Fruit fly (Drosophila melanogaster): ENCODE measurements around the gene Ibf2.
A peak's percentile ranks its signal among the peaks of the same experiment; 100 is the strongest.

The Ibf2 gene

DNA sequence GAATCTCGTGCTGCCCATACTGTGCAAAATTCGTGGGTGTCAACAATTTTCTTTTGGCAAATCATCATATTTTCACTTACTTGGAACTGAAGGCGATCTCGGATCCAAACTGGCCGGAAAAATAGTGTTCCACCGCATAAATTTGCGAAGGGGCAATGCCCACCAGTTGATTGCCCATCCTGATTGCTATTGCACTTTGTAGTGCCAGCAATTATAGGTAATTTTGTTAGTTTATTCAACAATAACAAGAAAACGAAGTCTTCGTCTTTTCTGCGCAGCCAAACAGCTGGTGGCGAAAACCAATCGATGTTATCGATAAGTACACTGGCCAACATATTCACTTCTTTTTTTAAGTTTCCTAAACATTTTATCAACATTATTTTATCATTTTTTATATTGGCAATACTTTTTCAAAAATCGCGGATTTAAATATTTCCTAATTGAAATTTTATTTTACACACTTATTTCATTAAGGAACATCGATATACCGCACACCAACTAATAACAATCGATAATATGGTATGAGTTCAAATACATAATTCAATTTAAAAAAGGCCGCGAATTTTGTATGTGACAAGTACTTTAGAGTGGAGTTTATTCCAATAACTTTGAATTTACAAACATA, 12.6 kb downstream of the Ibf2 start, which contains the start of gene Vps15 (continued):
- TF ChIP-seq NK7.1 (GFP tag; optimal IDR thresholded peaks at IDR 0.05) (peak; percentile 53), CG11695 (GFP tag; IDR thresholded peaks at IDR 0.05) (peak; percentile 70), CG16779 (GFP tag; IDR thresholded peaks at IDR 0.05) (0 out of 2 replicates have a peak, but pooled peaks have one; percentile 31), CG9817 (tag; optimal IDR thresholded peaks at IDR 0.05) (peak; percentile 78), H15 (GFP tag; IDR thresholded peaks at IDR 0.05) (peak; percentile 57; the same call in 2 of the 3 replicates), Nf-YC (tag; optimal IDR thresholded peaks at IDR 0.05) (peak; percentile 72), Fer2 (tag; optimal IDR thresholded peaks at IDR 0.05) (peak; percentile 62), lmd (GFP tag; IDR thresholded peaks at IDR 0.05) (peak; percentile 59), CG6683 (GFP tag; optimal IDR thresholded peaks at IDR 0.05) (peak; percentile 58), CG33557 (GFP tag; optimal IDR thresholded peaks at IDR 0.05) (peak; percentile 72), Jarid2 (GFP tag; optimal IDR thresholded peaks at IDR 0.05) (no peak), zfh2 (GFP tag; optimal IDR thresholded peaks at IDR 0.05) (peak; percentile 37), CG15479 (GFP tag; optimal IDR thresholded peaks at IDR 0.05) (no peak), croc (GFP tag; conservative IDR thresholded peaks at IDR 0.05) (no peak; the same call in 2 of the 3 replicates), slou (GFP tag; optimal IDR thresholded peaks at IDR 0.05) (peak; percentile 5), Drgx (GFP tag; IDR thresholded peaks at IDR 0.05) (peak; percentile 58; the same call in 1 of the 2 replicates), sim (GFP tag; IDR thresholded peaks at IDR 0.05) (no peak), Gsc (GFP tag; IDR thresholded peaks at IDR 0.05) (no peak), lov (optimal IDR thresholded peaks at IDR 0.05) (no peak), lov (GFP tag; IDR thresholded peaks at IDR 0.05) (0 out of 3 replicates have a peak, but pooled peaks have one; percentile 55), zf30C (GFP tag; optimal IDR thresholded peaks at IDR 0.05) (no peak), ewg (GFP tag; optimal IDR thresholded peaks at IDR 0.05) (peak; percentile 78), Bteb2 (GFP tag; optimal IDR thresholded peaks at IDR 0.05) (peak; percentile 68), CoRest (tag; optimal IDR thresholded peaks at IDR 0.05) (peak; percentile 86), NC2α (GFP tag; optimal IDR thresholded peaks at IDR 0.05) (peak; percentile 27), esg (GFP tag; conservative IDR thresholded peaks at IDR 0.05) (peak; percentile 54), odd (GFP tag; optimal IDR thresholded peaks at IDR 0.05) (peak; percentile 17), CG15696 (tag; optimal IDR thresholded peaks at IDR 0.05) (peak; percentile 74), kah (GFP tag; optimal IDR thresholded peaks at IDR 0.05) (no peak), CG31224 (GFP tag; IDR thresholded peaks at IDR 0.05) (no peak), Hr39 (optimal IDR thresholded peaks at IDR 0.05) (no peak), Nf-YB (GFP tag; optimal IDR thresholded peaks at IDR 0.05) (peak; percentile 65), ATbp (GFP tag; optimal IDR thresholded peaks at IDR 0.05) (peak; percentile 6), CG2120 (GFP tag; optimal IDR thresholded peaks at IDR 0.05) (peak; percentile 88), CG12299 (tag; optimal IDR thresholded peaks at IDR 0.05) (peak; percentile 77), Doc3 (GFP tag; IDR thresholded peaks at IDR 0.05; ENCODE audit: partially characterized antibody) (peak; percentile 93), Optix (GFP tag; IDR thresholded peaks at IDR 0.05) (no peak), CG18764 (GFP tag; optimal IDR thresholded peaks at IDR 0.05) (peak; percentile 62), CkIIα-i1 (GFP tag; IDR thresholded peaks at IDR 0.05) (no peak), CG16863 (GFP tag; optimal IDR thresholded peaks at IDR 0.05) (peak; percentile 23), CG6791 (GFP tag; IDR thresholded peaks at IDR 0.05; ENCODE audit: partially characterized antibody) (peak; percentile 65; the same call in 2 of the 3 replicates), CG34376 (GFP tag; optimal IDR thresholded peaks at IDR 0.05) (peak; percentile 62), Ets97D (GFP tag; optimal IDR thresholded peaks at IDR 0.05) (peak; percentile 55), Elba2 (GFP tag; optimal IDR thresholded peaks at IDR 0.05) (no peak), CG13424 (tag; optimal IDR thresholded peaks at IDR 0.05) (peak; percentile 86), gsb-n (tag; optimal IDR thresholded peaks at IDR 0.05) (peak; percentile 77), disco-r (GFP tag; optimal IDR thresholded peaks at IDR 0.05) (peak; percentile 57), rib (GFP tag; IDR thresholded peaks at IDR 0.05) (no peak), CG13624 (GFP tag; optimal IDR thresholded peaks at IDR 0.05) (peak; percentile 85), CG15514 (GFP tag; optimal IDR thresholded peaks at IDR 0.05) (peak; percentile 74)

All from whole organism, embryonic.